Worm (Caenorhabditis elegans): Measurements from ENCODE around the gene subs-4.

ce11 chrIII:11389384-11389783 is 7.4 kb downstream of the subs-4 start:
- TF ChIP-seq lsy-2 (tag; optimal IDR thresholded peaks at IDR 0.05) (no peak), snpc-4 (tag; optimal IDR thresholded peaks at IDR 0.05) (no peak), ces-1 (GFP tag; optimal IDR thresholded peaks at IDR 0.05) (no peak), hlh-1 (tag; optimal IDR thresholded peaks at IDR 0.05) (no peak), mab-5 (tag; optimal IDR thresholded peaks at IDR 0.05) (no peak), pha-4 (tag; optimal IDR thresholded peaks at IDR 0.05) (no peak)

Measured in whole organism, mixed stage, embryonic.